Worm (Caenorhabditis elegans) whole organism, L4 larva: Measurements from ENCODE around the gene H41C03.3.

Experiments
- D1046.2 ChIP-seq: fragments of 200-800 bp; sonication (Bioruptor generic); IDR thresholded peaks from 2 replicates; pipeline ENCODE4 v1.3.6; 2022; ENCODE audit warnings: missing genetic modification characterization, missing compliant biosample characterization
- Y105C5A.15 ChIP-seq: fragments of 200-800 bp; sonication (Bioruptor generic); IDR thresholded peaks from 2 replicates; pipeline ENCODE4 v1.3.6; 2022; ENCODE audit warnings: missing genetic modification characterization, missing compliant biosample characterization
- aha-1 ChIP-seq: fragments of 150-350 bp; peaks from one replicate; lab custom pipeline; 2014; ENCODE audit warnings: missing biosample characterization, missing genetic modification characterization
- ceh-44 ChIP-seq: fragments of 200-800 bp; sonication (Bioruptor generic); IDR thresholded peaks from 2 replicates; pipeline ENCODE4 v1.3.6; 2022; ENCODE audit warnings: missing genetic modification reagents, missing genetic modification characterization, missing compliant biosample characterization
- daf-12 ChIP-seq: fragments of 150-350 bp; optimal IDR thresholded peaks from 2 replicates; lab custom pipeline; 2014; ENCODE audit warnings: missing biosample characterization, missing genetic modification reagents, missing genetic modification characterization
- dmd-6 ChIP-seq: fragments of 200-800 bp; sonication (Bioruptor generic); IDR thresholded peaks from 2 replicates; pipeline ENCODE4 v1.3.6; 2022; ENCODE audit warnings: missing genetic modification reagents, missing genetic modification characterization, missing compliant biosample characterization
- dve-1 ChIP-seq: sonication (generic microtip); optimal IDR thresholded peaks from 2 replicates; lab custom pipeline; 2017; ENCODE audit warnings: antibody characterized with exemption, mild to moderate bottlenecking, missing genetic modification characterization, missing compliant biosample characterization; ENCODE audit not compliant: insufficient read depth
- hlh-11 ChIP-seq: fragments of 200-800 bp; sonication (Bioruptor generic); optimal IDR thresholded peaks from 2 replicates; lab custom pipeline; 2018; ENCODE audit warnings: mild to moderate bottlenecking, missing genetic modification characterization, missing compliant biosample characterization
- hlh-30 ChIP-seq: sonication (generic microtip); optimal IDR thresholded peaks from 2 replicates; lab custom pipeline; 2017; ENCODE audit warnings: antibody characterized with exemption, mild to moderate bottlenecking, missing genetic modification characterization, missing compliant biosample characterization; ENCODE audit not compliant: insufficient read depth
- hmg-1.1 ChIP-seq: fragments of 200-800 bp; sonication (Bioruptor generic); IDR thresholded peaks from 2 replicates; pipeline ENCODE4 v1.3.6; 2022; ENCODE audit warnings: missing genetic modification reagents, missing genetic modification characterization, missing compliant biosample characterization
- lin-13 ChIP-seq: fragments of 150-350 bp; optimal IDR thresholded peaks from 2 replicates; lab custom pipeline; 2014; ENCODE audit warnings: missing biosample characterization, missing genetic modification reagents, missing genetic modification characterization
- lin-15B ChIP-seq: fragments of 150-350 bp; sonication (generic microtip); optimal IDR thresholded peaks from 3 replicates; lab custom pipeline; 2014; ENCODE audit warnings: missing biosample characterization, missing genetic modification characterization
- lin-29 ChIP-seq: fragments of 200-800 bp; sonication (Bioruptor generic); IDR thresholded peaks from 2 replicates; pipeline ENCODE4 v1.3.6; 2022; ENCODE audit warnings: missing genetic modification reagents, missing genetic modification characterization, missing compliant biosample characterization
- mdt-29 ChIP-seq: fragments of 200-800 bp; sonication (Bioruptor generic); IDR thresholded peaks from 2 replicates; pipeline ENCODE4 v1.3.6; 2022; ENCODE audit warnings: missing genetic modification reagents, missing genetic modification characterization, missing compliant biosample characterization
- nhr-11 ChIP-seq: fragments of 150-350 bp; optimal IDR thresholded peaks from 2 replicates; lab custom pipeline; 2014; ENCODE audit warnings: missing biosample characterization, missing genetic modification characterization
- nhr-28 ChIP-seq: fragments of 150-350 bp; optimal IDR thresholded peaks from 2 replicates; lab custom pipeline; 2014; ENCODE audit warnings: missing biosample characterization, missing genetic modification characterization
- nhr-41 ChIP-seq: fragments of 200-800 bp; sonication (Bioruptor generic); IDR thresholded peaks from 2 replicates; pipeline ENCODE4 v1.3.6; 2022; ENCODE audit warnings: missing genetic modification reagents, missing genetic modification characterization, missing compliant biosample characterization
- nhr-76 ChIP-seq: fragments of 150-350 bp; optimal IDR thresholded peaks from 2 replicates; lab custom pipeline; 2014; ENCODE audit warnings: missing biosample characterization, missing genetic modification characterization
- pha-4 ChIP-seq, 2 experiments: fragments of 150-350 bp in 1 of 2; fragments of 200-800 bp in 1 of 2; sonication (Bioruptor generic) in 1 of 2; IDR thresholded peaks in 1 of 2; optimal IDR thresholded peaks in 1 of 2; 2 replicates each; pipeline versions ENCODE4 v1.3.6 to Lab custom; 2014 to 2022; ENCODE audit warnings: missing genetic modification characterization in 2 of 2, missing genetic modification reagents in 2 of 2, missing biosample characterization in 1 of 2, missing compliant biosample characterization in 1 of 2
- set-16 ChIP-seq: fragments of 200-800 bp; sonication (Bioruptor generic); IDR thresholded peaks from 2 replicates; pipeline ENCODE4 v1.3.6; 2022; ENCODE audit warnings: missing genetic modification reagents, missing genetic modification characterization, missing compliant biosample characterization
- unc-62 ChIP-seq, 3 experiments: fragments of 150-350 bp in 1 of 3; sonication (generic microtip); optimal IDR thresholded peaks in 2 of 3; peaks in 1 of 3; 1 replicate in 1 of 3; 2 replicates in 2 of 3; lab custom pipeline; 2014 to 2017; ENCODE audit warnings: missing biosample characterization in 3 of 3, missing genetic modification characterization in 3 of 3, missing genetic modification reagents in 3 of 3, missing genotype in 1 of 3
- ztf-7 ChIP-seq: fragments of 150-350 bp; optimal IDR thresholded peaks from 2 replicates; lab custom pipeline; 2014; ENCODE audit warnings: missing biosample characterization, missing genetic modification characterization

H41C03.3 gene

ce11 chrII:5896512-5896911 is 50.9 kb downstream of the H41C03.3 start:
- TF ChIP-seq ceh-44: no peak
- peak; percentile 66 for TF ChIP-seq nhr-11 (tag; lab: Kevin White, UChicago)
- peak; percentile 74 for TF ChIP-seq aha-1 (tag; lab: Kevin White, UChicago)

ce11 chrII:5899080-5899479 is 53.5 kb downstream of the H41C03.3 start:
- TF ChIP-seq nhr-76 (tag; lab: Kevin White, UChicago): no peak
- no peak for TF ChIP-seq daf-12 (tag; lab: Kevin White, UChicago)
- no peak for TF ChIP-seq dmd-6 (GFP tag; lab: Robert Waterston, UW)
- TF ChIP-seq dve-1: peak; percentile 15
- peak; percentile 67 for TF ChIP-seq hlh-11 (tag; lab: Kevin White, UChicago)
- TF ChIP-seq lin-15B: no peak
- TF ChIP-seq set-16 (GFP tag; lab: Robert Waterston, UW): peak; percentile 37; the same call in 1 of the 2 replicates
- no peak for TF ChIP-seq pha-4 (GFP tag; IDR thresholded peaks at IDR 0.05; lab: Robert Waterston, UW)
- peak; percentile 32 for TF ChIP-seq pha-4 (tag; optimal IDR thresholded peaks at IDR 0.05; lab: Kevin White, UChicago)
- TF ChIP-seq hlh-30 (tag; lab: Kevin White, UChicago): peak; percentile 3
- no peak for TF ChIP-seq Y105C5A.15 (GFP tag; lab: Robert Waterston, UW)
- TF ChIP-seq unc-62 (GFP tag; optimal IDR thresholded peaks at IDR 0.05 in 1 of 2; lab: Kevin White, UChicago): peak in 1 of 2 experiments; percentile 3
- TF ChIP-seq unc-62 (tag; optimal IDR thresholded peaks at IDR 0.05; lab: Kevin White, UChicago): no peak
- no peak for TF ChIP-seq nhr-41
- TF ChIP-seq mdt-29 (GFP tag; lab: Robert Waterston, UW): no peak
- TF ChIP-seq hmg-1.1: no peak
- TF ChIP-seq aha-1 (tag; lab: Kevin White, UChicago): peak; percentile 64
- no peak for TF ChIP-seq ztf-7 (tag; lab: Kevin White, UChicago)
- peak; percentile 28 for TF ChIP-seq nhr-28
- TF ChIP-seq D1046.2 (GFP tag; lab: Robert Waterston, UW): no peak
- TF ChIP-seq lin-13 (GFP tag; lab: Kevin White, UChicago): no peak
- no peak for TF ChIP-seq lin-29
- TF ChIP-seq, all 104 proteins: peak for 8
